Fruit fly (Drosophila melanogaster): ENCODE measurements around the gene tut.

tut gene

DNA sequence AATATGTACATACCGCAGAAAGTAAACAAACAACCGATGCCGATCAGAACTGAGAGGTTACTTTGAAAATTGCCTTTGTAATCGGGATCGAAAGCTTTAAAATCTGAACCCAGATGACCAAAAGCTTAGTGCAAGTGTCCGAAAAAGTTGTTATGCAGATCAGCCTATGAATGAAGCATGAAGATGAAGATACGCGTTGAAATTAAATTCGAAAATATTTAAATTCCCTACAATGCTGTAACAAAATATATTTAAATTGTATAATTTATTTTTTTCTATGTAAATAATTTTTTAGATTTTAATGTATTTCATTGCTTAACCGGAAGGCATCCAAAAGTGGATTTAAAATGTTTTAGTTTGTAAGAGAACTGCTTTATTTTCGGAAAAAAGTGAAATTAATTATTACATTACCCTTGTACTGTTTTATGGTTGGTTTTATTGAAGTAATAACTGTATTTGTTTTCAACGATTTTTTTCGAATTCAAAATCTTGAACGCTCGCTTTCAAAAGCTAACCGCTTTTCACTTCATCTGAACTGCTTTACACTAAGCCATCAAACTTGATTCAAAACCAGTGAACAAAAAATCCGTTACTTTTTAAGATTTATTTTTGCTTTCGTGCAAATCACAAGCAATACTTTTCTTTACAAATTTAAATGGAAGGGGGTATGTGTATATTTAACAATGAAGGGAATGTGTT lies 50.7 kb downstream of the tut start, which contains the start of gene CG43886 (continued):
- TF ChIP-seq ap (GFP tag; IDR thresholded peaks at IDR 0.05): no peak
- no peak for TF ChIP-seq zen2 (GFP tag; IDR thresholded peaks at IDR 0.05; ENCODE audit: partially characterized antibody)
- TF ChIP-seq al (GFP tag; IDR thresholded peaks at IDR 0.05): no peak
- peak; percentile 21 for TF ChIP-seq pzg (GFP tag; optimal IDR thresholded peaks at IDR 0.05)
- TF ChIP-seq sens-2 (GFP tag; IDR thresholded peaks at IDR 0.05): no peak
- TF ChIP-seq Dp (GFP tag; optimal IDR thresholded peaks at IDR 0.05): peak; percentile 41
- peak; percentile 60 for TF ChIP-seq Abd-B (GFP tag; optimal IDR thresholded peaks at IDR 0.05)
- TF ChIP-seq z (GFP tag; IDR thresholded peaks at IDR 0.05): no peak

All from whole organism, embryonic.